Fruit fly (Drosophila melanogaster): ENCODE measurements around the gene Bub1.

DNA sequence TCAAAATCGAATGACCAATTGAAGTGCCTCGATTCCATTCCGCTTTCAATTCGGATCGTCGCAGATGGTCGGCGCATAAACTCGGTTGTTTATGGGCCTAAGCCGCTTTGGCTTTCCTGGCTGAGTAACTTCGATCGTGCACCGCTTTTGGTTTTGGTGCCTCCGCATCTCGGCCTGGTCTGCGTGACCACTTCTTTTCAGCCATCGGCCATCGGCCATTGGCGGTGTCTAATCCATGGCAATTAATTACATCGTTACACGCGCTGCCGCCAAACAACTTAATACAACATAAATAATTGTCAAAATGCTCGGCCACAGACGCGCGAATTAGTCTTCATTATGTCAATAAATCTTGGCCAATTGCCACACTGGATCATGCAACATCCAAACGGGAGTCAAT, 18.4 kb upstream of the Bub1 start:
- TF ChIP-seq ttk (optimal IDR thresholded peaks at IDR 0.05) = no peak
- TF ChIP-seq psq (optimal IDR thresholded peaks at IDR 0.05) = no peak
- TF ChIP-seq Myc (optimal IDR thresholded peaks at IDR 0.05) = no peak
- no peak for TF ChIP-seq h (optimal IDR thresholded peaks at IDR 0.05)
- TF ChIP-seq Sin3A (optimal IDR thresholded peaks at IDR 0.05) = no peak
